Fruit fly (Drosophila melanogaster) whole organism, embryonic: ENCODE data around the gene Phyhd1.
A peak's percentile ranks its signal among the peaks of the same experiment; 100 is the strongest.

Experiments
- Abd-B ChIP-seq: fragments of 200-800 bp; sonication (Bioruptor generic); optimal IDR thresholded peaks from 2 replicates; lab custom pipeline; 2018; ENCODE audit warnings: missing biosample characterization, mild to moderate bottlenecking, missing genetic modification characterization, moderate library complexity
- Adf1 ChIP-seq: fragments of 200-800 bp; sonication (Bioruptor generic); IDR thresholded peaks from 2 replicates; pipeline ENCODE4 v1.3.6; 2022; ENCODE audit warnings: missing biosample characterization, missing genetic modification characterization
- BtbVII ChIP-seq: fragments of 200-800 bp; sonication (Bioruptor generic); optimal IDR thresholded peaks from 3 replicates; lab custom pipeline; 2017; ENCODE audit warnings: missing biosample characterization, mild to moderate bottlenecking, missing genetic modification characterization
- CG1024 ChIP-seq: fragments of 200-800 bp; sonication (Bioruptor generic); IDR thresholded peaks from 2 replicates; pipeline ENCODE4 v1.3.6; 2022; ENCODE audit warnings: missing biosample characterization, missing genetic modification characterization
- CG11456 ChIP-seq: fragments of 200-800 bp; sonication (Bioruptor generic); IDR thresholded peaks from 3 replicates; pipeline ENCODE4 v1.3.6; 2022; ENCODE audit warnings: missing biosample characterization, missing genetic modification characterization
- CG13123 ChIP-seq: fragments of 200-800 bp; sonication (Bioruptor generic); optimal IDR thresholded peaks from 2 replicates; lab custom pipeline; 2016; ENCODE audit warnings: missing biosample characterization, missing genetic modification characterization
- CG13296 ChIP-seq: fragments of 200-800 bp; sonication (Bioruptor generic); optimal IDR thresholded peaks from 3 replicates; lab custom pipeline; 2018; ENCODE audit warnings: missing biosample characterization, mild to moderate bottlenecking, missing genetic modification characterization
- CG13775 ChIP-seq: fragments of 200-800 bp; sonication (Bioruptor generic); optimal IDR thresholded peaks from 3 replicates; lab custom pipeline; 2017; ENCODE audit warnings: missing biosample characterization, mild to moderate bottlenecking, missing genetic modification characterization
- CG13894 ChIP-seq: fragments of 200-800 bp; sonication (Bioruptor generic); optimal IDR thresholded peaks from 3 replicates; lab custom pipeline; 2018; ENCODE audit warnings: missing biosample characterization, mild to moderate bottlenecking, missing genetic modification characterization, moderate library complexity
- CG14441 ChIP-seq: fragments of 200-800 bp; sonication (Bioruptor generic); IDR thresholded peaks from 2 replicates; pipeline ENCODE4 v1.3.6; 2022; ENCODE audit warnings: missing biosample characterization, missing genetic modification characterization
- CG14667 ChIP-seq: fragments of 200-800 bp; sonication (Bioruptor generic); IDR thresholded peaks from 2 replicates; pipeline ENCODE4 v1.3.6; 2022; ENCODE audit warnings: missing biosample characterization, missing genetic modification characterization
- CG1602 ChIP-seq: fragments of 200-800 bp; sonication (Bioruptor generic); optimal IDR thresholded peaks from 3 replicates; lab custom pipeline; 2016; ENCODE audit warnings: missing biosample characterization, missing genetic modification characterization
- CG16779 ChIP-seq: fragments of 200-800 bp; sonication (Bioruptor generic); IDR thresholded peaks from 2 replicates; pipeline ENCODE4 v1.3.6; 2022; ENCODE audit warnings: missing biosample characterization, missing genetic modification characterization
- CG18619 ChIP-seq: fragments of 200-800 bp; sonication (Bioruptor generic); optimal IDR thresholded peaks from 3 replicates; lab custom pipeline; 2017; ENCODE audit warnings: missing biosample characterization, mild to moderate bottlenecking, missing genetic modification characterization
- CG2120 ChIP-seq: fragments of 200-800 bp; sonication (Bioruptor generic); optimal IDR thresholded peaks from 3 replicates; lab custom pipeline; 2016; ENCODE audit warnings: missing biosample characterization, missing genetic modification characterization
- CG2202 ChIP-seq: fragments of 200-800 bp; sonication (Bioruptor generic); optimal IDR thresholded peaks from 2 replicates; lab custom pipeline; 2018; ENCODE audit warnings: missing biosample characterization, mild to moderate bottlenecking, missing genetic modification characterization
- CG31224 ChIP-seq: fragments of 200-800 bp; sonication (Bioruptor generic); IDR thresholded peaks from 2 replicates; pipeline ENCODE4 v1.3.6; 2022; ENCODE audit warnings: missing biosample characterization, missing genetic modification characterization
- CG3163 ChIP-seq: fragments of 200-800 bp; sonication (Bioruptor generic); optimal IDR thresholded peaks from 3 replicates; lab custom pipeline; 2016; ENCODE audit warnings: missing biosample characterization, missing genetic modification characterization
- CG42726 ChIP-seq: fragments of 200-800 bp; sonication (Bioruptor generic); IDR thresholded peaks from 2 replicates; pipeline ENCODE4 v1.3.6; 2022; ENCODE audit warnings: missing biosample characterization, missing genetic modification characterization; ENCODE audit not compliant: partially characterized antibody
- CG4617 ChIP-seq: fragments of 200-800 bp; sonication (Bioruptor generic); optimal IDR thresholded peaks from 3 replicates; lab custom pipeline; 2016; ENCODE audit warnings: missing biosample characterization, missing genetic modification characterization, borderline replicate concordance
- CG6791 ChIP-seq: fragments of 200-800 bp; sonication (Bioruptor generic); IDR thresholded peaks from 3 replicates; pipeline ENCODE4 v1.3.6; 2022; ENCODE audit warnings: missing biosample characterization, missing genetic modification characterization; ENCODE audit not compliant: partially characterized antibody
- CG6813 ChIP-seq: fragments of 200-800 bp; sonication (Bioruptor generic); optimal IDR thresholded peaks from 2 replicates; lab custom pipeline; 2017; ENCODE audit warnings: missing biosample characterization, missing genetic modification characterization, mild to moderate bottlenecking, moderate library complexity, missing genetic modification reagents
- CG7928 ChIP-seq: fragments of 200-800 bp; sonication (Bioruptor generic); optimal IDR thresholded peaks from 2 replicates; lab custom pipeline; 2017; ENCODE audit warnings: missing biosample characterization, mild to moderate bottlenecking, missing genetic modification characterization
- CG9797 ChIP-seq: fragments of 200-800 bp; sonication (Bioruptor generic); optimal IDR thresholded peaks from 3 replicates; lab custom pipeline; 2018; ENCODE audit warnings: missing biosample characterization, mild to moderate bottlenecking, missing genetic modification characterization
- Dek ChIP-seq: fragments of 200-800 bp; sonication (Bioruptor generic); optimal IDR thresholded peaks from 3 replicates; lab custom pipeline; 2019; ENCODE audit warnings: missing biosample characterization, mild to moderate bottlenecking, missing genetic modification characterization, moderate library complexity
- Drgx ChIP-seq: fragments of 200-800 bp; sonication (Bioruptor generic); IDR thresholded peaks from 2 replicates; pipeline ENCODE4 v1.3.6; 2022; ENCODE audit warnings: missing biosample characterization, missing genetic modification characterization
- ERR ChIP-seq: fragments of 200-800 bp; sonication (Bioruptor generic); optimal IDR thresholded peaks from 2 replicates; lab custom pipeline; 2016; ENCODE audit warnings: missing biosample characterization, missing genetic modification characterization
- HmgZ ChIP-seq: fragments of 200-800 bp; sonication (Bioruptor generic); optimal IDR thresholded peaks from 2 replicates; lab custom pipeline; 2018; ENCODE audit warnings: missing biosample characterization, mild to moderate bottlenecking, missing genetic modification characterization
- NFAT ChIP-seq: fragments of 200-800 bp; sonication (Bioruptor generic); IDR thresholded peaks from 2 replicates; pipeline ENCODE4 v1.3.6; 2022; ENCODE audit warnings: missing biosample characterization, missing genetic modification characterization
- Ptx1 ChIP-seq: fragments of 200-800 bp; sonication (Bioruptor generic); IDR thresholded peaks from 2 replicates; pipeline ENCODE4 v1.3.6; 2022; ENCODE audit warnings: missing biosample characterization, missing genetic modification characterization
- Rx ChIP-seq: fragments of 200-800 bp; sonication (Bioruptor generic); IDR thresholded peaks from 2 replicates; pipeline ENCODE4 v1.3.6; 2022; ENCODE audit warnings: missing biosample characterization, missing genetic modification characterization
- Sin3A ChIP-seq: fragments of >200 bp; optimal IDR thresholded peaks from 2 replicates; lab custom pipeline; 2018
- Sry-δ ChIP-seq: fragments of 200-800 bp; sonication (Bioruptor generic); optimal IDR thresholded peaks from 2 replicates; lab custom pipeline; 2016; ENCODE audit warnings: missing biosample characterization, missing genetic modification characterization
- YL-1 ChIP-seq: fragments of 200-800 bp; sonication (Bioruptor generic); optimal IDR thresholded peaks from 3 replicates; lab custom pipeline; 2017; ENCODE audit warnings: missing biosample characterization, mild to moderate bottlenecking, missing genetic modification characterization
- ash1 ChIP-seq: fragments of 200-800 bp; sonication (Bioruptor generic); optimal IDR thresholded peaks from 2 replicates; lab custom pipeline; 2018; ENCODE audit warnings: missing biosample characterization, mild to moderate bottlenecking, missing genetic modification characterization
- ato ChIP-seq: fragments of 200-800 bp; sonication (Bioruptor generic); IDR thresholded peaks from 2 replicates; pipeline ENCODE4 v1.3.6; 2022; ENCODE audit warnings: missing biosample characterization, missing genetic modification characterization; ENCODE audit not compliant: partially characterized antibody
- dmrt99B ChIP-seq: fragments of 200-800 bp; sonication (Bioruptor generic); optimal IDR thresholded peaks from 2 replicates; lab custom pipeline; 2018; ENCODE audit warnings: missing biosample characterization, mild to moderate bottlenecking, missing genetic modification characterization, moderate library complexity
- emc ChIP-seq: fragments of 200-800 bp; sonication (Bioruptor generic); optimal IDR thresholded peaks from 2 replicates; lab custom pipeline; 2016; ENCODE audit warnings: missing biosample characterization, missing genetic modification characterization
- en ChIP-seq: fragments of 200-800 bp; sonication (Bioruptor generic); optimal IDR thresholded peaks from 2 replicates; lab custom pipeline; 2016; ENCODE audit warnings: missing biosample characterization, missing genetic modification characterization
- gcm2 ChIP-seq: fragments of 200-800 bp; sonication (Bioruptor generic); optimal IDR thresholded peaks from 2 replicates; lab custom pipeline; 2016; ENCODE audit warnings: missing biosample characterization, missing genetic modification characterization
- gem ChIP-seq: fragments of 200-800 bp; sonication (Bioruptor generic); optimal IDR thresholded peaks from 2 replicates; lab custom pipeline; 2019; ENCODE audit warnings: missing biosample characterization, mild to moderate bottlenecking, missing genetic modification characterization, moderate library complexity
- inv ChIP-seq: fragments of 200-800 bp; sonication (Bioruptor generic); IDR thresholded peaks from 2 replicates; pipeline ENCODE4 v1.3.6; 2022; ENCODE audit warnings: missing biosample characterization, missing genetic modification characterization; ENCODE audit not compliant: partially characterized antibody
- knrl ChIP-seq: fragments of 200-800 bp; sonication (Bioruptor generic); IDR thresholded peaks from 3 replicates; pipeline ENCODE4 v1.3.6; 2022; ENCODE audit warnings: missing biosample characterization, missing genetic modification characterization; ENCODE audit not compliant: partially characterized antibody
- luna ChIP-seq: fragments of 200-800 bp; sonication (Bioruptor generic); optimal IDR thresholded peaks from 2 replicates; lab custom pipeline; 2016; ENCODE audit warnings: missing biosample characterization, missing genetic modification characterization
- oc ChIP-seq: fragments of 200-800 bp; sonication (Bioruptor generic); optimal IDR thresholded peaks from 2 replicates; lab custom pipeline; 2018; ENCODE audit warnings: missing biosample characterization, mild to moderate bottlenecking, missing genetic modification characterization, moderate library complexity
- pb ChIP-seq: fragments of 200-800 bp; sonication (Bioruptor generic); optimal IDR thresholded peaks from 3 replicates; lab custom pipeline; 2016; ENCODE audit warnings: missing biosample characterization, missing genetic modification characterization
- seq ChIP-seq: fragments of 200-800 bp; sonication (Bioruptor generic); IDR thresholded peaks from 2 replicates; pipeline ENCODE4 v1.3.6; 2022; ENCODE audit warnings: missing biosample characterization, missing genetic modification characterization
- sim ChIP-seq: fragments of 200-800 bp; sonication (Bioruptor generic); IDR thresholded peaks from 2 replicates; pipeline ENCODE4 v1.3.6; 2022; ENCODE audit warnings: missing biosample characterization, missing genetic modification characterization
- slbo ChIP-seq: fragments of 200-800 bp; sonication (Bioruptor generic); IDR thresholded peaks from 2 replicates; pipeline ENCODE4 v1.3.6; 2022; ENCODE audit warnings: missing biosample characterization, missing genetic modification characterization
- stc ChIP-seq: fragments of 200-800 bp; sonication (Bioruptor generic); IDR thresholded peaks from 2 replicates; pipeline ENCODE4 v1.3.6; 2022; ENCODE audit warnings: missing biosample characterization, missing genetic modification characterization
- unpg ChIP-seq: fragments of 200-800 bp; sonication (Bioruptor generic); optimal IDR thresholded peaks from 3 replicates; lab custom pipeline; 2018; ENCODE audit warnings: missing biosample characterization, mild to moderate bottlenecking, missing genetic modification characterization, moderate library complexity
- z ChIP-seq: fragments of 200-800 bp; sonication (Bioruptor generic); IDR thresholded peaks from 3 replicates; pipeline ENCODE4 v1.3.6; 2022; ENCODE audit warnings: missing biosample characterization, missing genetic modification characterization

Phyhd1 gene

dm6 chr3R:10681682-10681962 is 897 bp upstream of the Phyhd1 start (continued):
- TF ChIP-seq Adf1 = no peak
- peak; percentile 74 for TF ChIP-seq CG14441 (GFP tag; lab: Robert Waterston, UW)
- no peak for TF ChIP-seq CG13775 (GFP tag; lab: Kevin White, UChicago)
- TF ChIP-seq gem (tag; lab: Kevin White, UChicago) = peak; percentile 39
- TF ChIP-seq CG2202 = peak; percentile 22
- TF ChIP-seq Abd-B (GFP tag; lab: Kevin White, UChicago) = no peak
- TF ChIP-seq CG1602 (GFP tag; lab: Kevin White, UChicago) = no peak
- no peak for TF ChIP-seq ato (GFP tag; lab: Robert Waterston, UW)
- no peak for TF ChIP-seq YL-1 (GFP tag; lab: Kevin White, UChicago)
- TF ChIP-seq Dek = peak; percentile 1
- TF ChIP-seq CG4617 (GFP tag; lab: Kevin White, UChicago) = no peak
- TF ChIP-seq CG13123 (GFP tag; lab: Kevin White, UChicago) = no peak
- TF ChIP-seq CG9797 = no peak
- peak; percentile 51; the same call in 1 of the 2 replicates for TF ChIP-seq Rx (GFP tag; lab: Robert Waterston, UW)
- TF ChIP-seq CG6791 (GFP tag; lab: Robert Waterston, UW) = no peak
- no peak for TF ChIP-seq gcm2 (GFP tag; lab: Kevin White, UChicago)
- TF ChIP-seq CG7928 (GFP tag; lab: Kevin White, UChicago) = no peak
- peak; percentile 48 for TF ChIP-seq NFAT
- no peak for TF ChIP-seq CG13894 (tag; lab: Kevin White, UChicago)
- no peak for TF ChIP-seq ERR
- no peak for TF ChIP-seq CG2120 (GFP tag; lab: Kevin White, UChicago)
- TF ChIP-seq CG14667 (GFP tag; lab: Robert Waterston, UW) = peak; percentile 46; the same call in 1 of the 2 replicates
- TF ChIP-seq Sin3A (lab: Kevin White, UChicago) = no peak
- no peak for TF ChIP-seq CG18619 (GFP tag; lab: Kevin White, UChicago)
- no peak for TF ChIP-seq CG3163
- TF ChIP-seq HmgZ (tag; lab: Kevin White, UChicago) = no peak
- no peak for TF ChIP-seq BtbVII (GFP tag; lab: Kevin White, UChicago)
- TF ChIP-seq CG13296 = no peak
- peak; percentile 50 for TF ChIP-seq sim (GFP tag; lab: Robert Waterston, UW)
- TF ChIP-seq dmrt99B (tag; lab: Kevin White, UChicago) = no peak
- TF ChIP-seq Sry-δ = no peak
- TF ChIP-seq emc (GFP tag; lab: Kevin White, UChicago) = no peak
- TF ChIP-seq CG11456 = peak; percentile 75; the same call in 2 of the 3 replicates
- peak; percentile 70 for TF ChIP-seq seq (GFP tag; lab: Robert Waterston, UW)
- 0 out of 2 replicates have a peak, but pooled peaks have one; percentile 19 for TF ChIP-seq CG31224
- no peak for TF ChIP-seq en (GFP tag; lab: Kevin White, UChicago)
- no peak for TF ChIP-seq luna (GFP tag; lab: Kevin White, UChicago)
- no peak for TF ChIP-seq knrl
- TF ChIP-seq pb (GFP tag; lab: Kevin White, UChicago) = no peak
- peak; percentile 4 for TF ChIP-seq oc (tag; lab: Kevin White, UChicago)
- no peak for TF ChIP-seq CG42726 (GFP tag; lab: Robert Waterston, UW)
- TF ChIP-seq CG6813 (GFP tag; lab: Kevin White, UChicago) = no peak
- TF ChIP-seq Ptx1 (GFP tag; lab: Robert Waterston, UW) = peak; percentile 74
- TF ChIP-seq ash1 (GFP tag; lab: Kevin White, UChicago) = no peak
- TF ChIP-seq CG16779 (GFP tag; lab: Robert Waterston, UW) = peak; percentile 58; the same call in 1 of the 2 replicates
- peak; percentile 69 for TF ChIP-seq slbo (GFP tag; lab: Robert Waterston, UW)
- peak; percentile 75 for TF ChIP-seq unpg
- TF ChIP-seq inv (GFP tag; lab: Robert Waterston, UW) = no peak
- peak; percentile 67; the same call in 2 of the 3 replicates for TF ChIP-seq z (GFP tag; lab: Robert Waterston, UW)
- peak; percentile 61 for TF ChIP-seq Drgx (GFP tag; lab: Robert Waterston, UW)
- peak; percentile 17; the same call in 1 of the 2 replicates for TF ChIP-seq CG1024 (GFP tag; lab: Robert Waterston, UW)
- peak; percentile 76 for TF ChIP-seq stc (GFP tag; lab: Robert Waterston, UW)
